Worm (Caenorhabditis elegans): ENCODE results near the gene H08M01.1.

The H08M01.1 gene

DNA sequence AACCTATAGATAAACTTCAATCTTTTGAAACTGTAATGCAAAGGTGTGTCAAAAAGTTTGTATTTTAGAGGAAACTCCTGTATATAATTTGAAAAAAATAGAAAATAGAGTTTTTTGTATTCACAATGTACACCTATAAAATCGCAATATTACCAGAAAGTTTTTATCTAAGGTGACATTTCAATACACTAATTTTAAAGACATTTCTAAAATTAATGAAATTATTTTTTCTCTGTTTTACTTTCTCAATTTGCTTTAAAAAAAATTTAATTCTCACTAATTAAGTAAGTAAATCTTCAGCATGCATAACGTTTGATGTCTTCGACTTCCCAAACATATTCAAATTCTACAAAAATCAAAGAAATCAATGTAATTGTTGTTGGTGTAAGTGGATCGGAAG is 8.6 kb downstream of the H08M01.1 start, which contains the start of gene rga-5:
rga-5 (plus strand) TSS at position 301 of the 400 bp plus-strand sequence.
- TF ChIP-seq rnt-1 (tag; optimal IDR thresholded peaks at IDR 0.05) = no peak
- TF ChIP-seq lir-3 (tag; optimal IDR thresholded peaks at IDR 0.05; ENCODE audit: poor library complexity) = no peak
- no peak for TF ChIP-seq fkh-8 (tag; optimal IDR thresholded peaks at IDR 0.05)
- TF ChIP-seq nhr-77 (tag; optimal IDR thresholded peaks at IDR 0.05) = no peak
- TF ChIP-seq fkh-4 (tag; optimal IDR thresholded peaks at IDR 0.05; ENCODE audit: borderline replicate concordance) = no peak
- no peak for TF ChIP-seq lin-13 (GFP tag; optimal IDR thresholded peaks at IDR 0.05)
- no peak for TF ChIP-seq fos-1 (tag; optimal IDR thresholded peaks at IDR 0.05)
- TF ChIP-seq unc-98 (GFP tag; IDR thresholded peaks at IDR 0.05) = no peak
- TF ChIP-seq C34B4.2 (tag; optimal IDR thresholded peaks at IDR 0.05) = no peak
- no peak for TF ChIP-seq nhr-237 (tag; optimal IDR thresholded peaks at IDR 0.05)
- no peak for TF ChIP-seq fkh-10 (GFP tag; optimal IDR thresholded peaks at IDR 0.05)
- no peak for TF ChIP-seq jun-1 (tag; optimal IDR thresholded peaks at IDR 0.05)
- no peak for TF ChIP-seq unc-130 (tag; optimal IDR thresholded peaks at IDR 0.05)
- no peak for TF ChIP-seq C16A3.4 (tag; optimal IDR thresholded peaks at IDR 0.05)
- no peak for TF ChIP-seq zag-1 (tag; optimal IDR thresholded peaks at IDR 0.05)
- no peak for TF ChIP-seq grh-1 (GFP tag; IDR thresholded peaks at IDR 0.05)
- no peak for TF ChIP-seq zip-4 (GFP tag; optimal IDR thresholded peaks at IDR 0.05)
- no peak for TF ChIP-seq nhr-84 (tag; optimal IDR thresholded peaks at IDR 0.05)
- TF ChIP-seq efl-3 (GFP tag; optimal IDR thresholded peaks at IDR 0.05) = no peak
- TF ChIP-seq nhr-85 (tag) = no peak

DNA sequence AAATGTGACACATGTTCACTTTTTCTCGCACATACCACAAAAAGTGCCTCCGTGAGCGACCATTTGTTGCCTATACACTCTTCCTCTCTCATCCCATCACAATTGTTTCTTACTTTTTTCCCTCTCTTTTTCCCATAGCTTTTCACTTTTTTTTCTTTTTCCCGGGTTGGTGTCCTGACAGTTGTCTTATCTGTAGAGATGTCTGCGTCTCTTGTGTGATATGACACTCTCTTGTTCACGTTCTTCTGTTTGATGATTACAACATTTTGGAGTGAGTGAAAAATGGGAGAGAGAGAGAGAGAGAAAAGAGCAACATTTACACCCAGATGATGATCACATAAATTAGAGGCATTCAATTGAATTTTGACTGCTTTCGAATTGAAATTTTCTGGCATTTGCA is 9.8 kb downstream of the H08M01.1 start:
- TF ChIP-seq rnt-1 (tag; optimal IDR thresholded peaks at IDR 0.05) = peak; percentile 87
- no peak for TF ChIP-seq snpc-4 (tag; optimal IDR thresholded peaks at IDR 0.05)
- peak; percentile 9 for TF ChIP-seq skn-1 (tag; optimal IDR thresholded peaks at IDR 0.05)
- no peak for TF ChIP-seq fkh-4 (tag; optimal IDR thresholded peaks at IDR 0.05; ENCODE audit: borderline replicate concordance)
- TF ChIP-seq lir-3 (tag; optimal IDR thresholded peaks at IDR 0.05; ENCODE audit: poor library complexity) = no peak
- no peak for TF ChIP-seq irx-1 (tag; optimal IDR thresholded peaks at IDR 0.05)
- no peak for TF ChIP-seq dsc-1 (tag; optimal IDR thresholded peaks at IDR 0.05)
- TF ChIP-seq nhr-19 (GFP tag; conservative IDR thresholded peaks at IDR 0.05) = peak; percentile 65
- peak; percentile 17 for TF ChIP-seq mep-1 (tag; optimal IDR thresholded peaks at IDR 0.05)
- TF ChIP-seq pax-3 (tag; optimal IDR thresholded peaks at IDR 0.05) = no peak
- TF ChIP-seq elt-3 (tag; optimal IDR thresholded peaks at IDR 0.05) = no peak
- no peak for TF ChIP-seq C04F5.9 (tag; optimal IDR thresholded peaks at IDR 0.05)
- no peak for TF ChIP-seq unc-98 (GFP tag; IDR thresholded peaks at IDR 0.05)
- peak; percentile 23 for TF ChIP-seq tbx-2 (tag; optimal IDR thresholded peaks at IDR 0.05)
- TF ChIP-seq ztf-4 (tag; optimal IDR thresholded peaks at IDR 0.05) = peak; percentile 24
- peak; percentile 63 for TF ChIP-seq nhr-20 (tag; optimal IDR thresholded peaks at IDR 0.05)
- peak; percentile 96 for TF ChIP-seq lin-14 (GFP tag; optimal IDR thresholded peaks at IDR 0.05)
- no peak for TF ChIP-seq vab-15 (tag; optimal IDR thresholded peaks at IDR 0.05)
- peak; percentile 56 to 57 for TF ChIP-seq efl-1 (optimal IDR thresholded peaks at IDR 0.05)
- TF ChIP-seq efl-1 (GFP tag; optimal IDR thresholded peaks at IDR 0.05 in 1 of 2) = peak; percentile 22 to 92
- TF ChIP-seq nhr-47 (tag; optimal IDR thresholded peaks at IDR 0.05) = peak; percentile 43
- TF ChIP-seq lin-39 (tag; optimal IDR thresholded peaks at IDR 0.05) = peak; percentile 11
- no peak for TF ChIP-seq mab-9 (GFP tag; IDR thresholded peaks at IDR 0.05)
- no peak for TF ChIP-seq unc-86 (tag; optimal IDR thresholded peaks at IDR 0.05)
- TF ChIP-seq nhr-84 (tag; optimal IDR thresholded peaks at IDR 0.05) = no peak
- TF ChIP-seq ceh-82 (tag; optimal IDR thresholded peaks at IDR 0.05) = no peak
- no peak for TF ChIP-seq ceh-88 (GFP tag; IDR thresholded peaks at IDR 0.05)
- no peak for TF ChIP-seq sup-37 (GFP tag; optimal IDR thresholded peaks at IDR 0.05)
- no peak for TF ChIP-seq Y116A8C.19 (tag; optimal IDR thresholded peaks at IDR 0.05; ENCODE audit: borderline replicate concordance)
- TF ChIP-seq alr-1 (tag; optimal IDR thresholded peaks at IDR 0.05; ENCODE audit: borderline replicate concordance) = no peak
- peak; percentile 69 for TF ChIP-seq elt-2 (tag; optimal IDR thresholded peaks at IDR 0.05)
- TF ChIP-seq fos-1 (tag; optimal IDR thresholded peaks at IDR 0.05) = no peak
- no peak for TF ChIP-seq isw-1 (GFP tag; IDR thresholded peaks at IDR 0.05)
- TF ChIP-seq unc-30 (tag; optimal IDR thresholded peaks at IDR 0.05) = no peak
- no peak for TF ChIP-seq egl-27 (tag; optimal IDR thresholded peaks at IDR 0.05)
- peak; percentile 72 for TF ChIP-seq snu-23 (GFP tag; optimal IDR thresholded peaks at IDR 0.05)
- TF ChIP-seq lin-35 (GFP tag; optimal IDR thresholded peaks at IDR 0.05) = peak; percentile 18 to 41
- no peak for TF ChIP-seq zip-4 (GFP tag; optimal IDR thresholded peaks at IDR 0.05)

Measured in whole organism, L1 larva.